Fruit fly (Drosophila melanogaster) whole organism, wandering third instar larva: Measurements from ENCODE around the gene rdgA.

Source experiments
- Dfd ChIP-seq: fragments of >200 bp; optimal IDR thresholded peaks from 2 replicates; lab custom pipeline; 2017; ENCODE audit warnings: missing biosample characterization, missing genetic modification characterization
- OdsH ChIP-seq: fragments of 200-800 bp; sonication (Bioruptor generic); optimal IDR thresholded peaks from 2 replicates; lab custom pipeline; 2016; ENCODE audit warnings: missing biosample characterization, mild to moderate bottlenecking, missing genetic modification characterization
- Vsx2 ChIP-seq: fragments of 200-300, 225-300 bp; sonication (Bioruptor generic); optimal IDR thresholded peaks from 2 replicates; lab custom pipeline; 2018; ENCODE audit warnings: missing biosample characterization, missing genetic modification characterization; ENCODE audit not compliant: partially characterized antibody
- h ChIP-seq: fragments of 200-800 bp; sonication (Bioruptor generic); optimal IDR thresholded peaks from 3 replicates; lab custom pipeline; 2016; ENCODE audit warnings: missing biosample characterization, mild to moderate bottlenecking, missing genetic modification characterization
- jim ChIP-seq: fragments of 175-275, 200-325 bp; sonication (Bioruptor generic); optimal IDR thresholded peaks from 2 replicates; lab custom pipeline; 2016; ENCODE audit warnings: missing biosample characterization, mild to moderate bottlenecking, missing genetic modification characterization
- sv ChIP-seq: fragments of 200-800 bp; sonication (Bioruptor generic); optimal IDR thresholded peaks from 3 replicates; lab custom pipeline; 2016; ENCODE audit warnings: missing biosample characterization, missing genetic modification characterization
- tai ChIP-seq: sonication (Bioruptor generic); optimal IDR thresholded peaks from 2 replicates; lab custom pipeline; 2016; ENCODE audit warnings: missing biosample characterization, missing genetic modification characterization

- TF ChIP-seq OdsH (GFP tag; lab: Kevin White, UChicago) (peak; percentile 27), jim (GFP tag; lab: Kevin White, UChicago) (no peak), sv (no peak), tai (GFP tag; lab: Kevin White, UChicago) (no peak), Vsx2 (GFP tag; lab: Kevin White, UChicago) (peak; percentile 76), h (GFP tag; lab: Kevin White, UChicago) (peak; percentile 59), Dfd (GFP tag; lab: Kevin White, UChicago) (no peak)
Observed at dm6 chrX:9042457-9043045, 135.7 kb downstream of the rdgA start.
